Worm (Caenorhabditis elegans) whole organism, L3 larva: ENCODE data around the gene ZC404.15.

Experiments
- R02D3.7 ChIP-seq: fragments of 150-350 bp; optimal IDR thresholded peaks from 2 replicates; lab custom pipeline; 2014; ENCODE audit warnings: missing biosample characterization, missing genetic modification characterization
- ZK546.5 ChIP-seq: sonication (generic microtip); optimal IDR thresholded peaks from 2 replicates; lab custom pipeline; 2017; ENCODE audit warnings: missing biosample characterization, missing genetic modification characterization
- aly-2 ChIP-seq: fragments of 150-350 bp; optimal IDR thresholded peaks from 2 replicates; lab custom pipeline; 2014; ENCODE audit warnings: missing biosample characterization, missing genetic modification characterization
- ama-1 ChIP-seq: fragments of 150-350 bp; optimal IDR thresholded peaks from 2 replicates; lab custom pipeline; 2018
- ceh-16 ChIP-seq: sonication (generic microtip); optimal IDR thresholded peaks from 2 replicates; lab custom pipeline; 2017; ENCODE audit warnings: missing biosample characterization, missing genetic modification characterization
- ceh-28 ChIP-seq: fragments of 150-350 bp; optimal IDR thresholded peaks from 2 replicates; lab custom pipeline; 2014; ENCODE audit warnings: missing biosample characterization, missing genetic modification reagents, missing genetic modification characterization
- ceh-82 ChIP-seq: fragments of 150-350 bp; optimal IDR thresholded peaks from 2 replicates; lab custom pipeline; 2014; ENCODE audit warnings: missing biosample characterization, missing genetic modification characterization
- ceh-9 ChIP-seq: sonication (generic microtip); optimal IDR thresholded peaks from 2 replicates; lab custom pipeline; 2018; ENCODE audit warnings: missing biosample characterization, missing genetic modification characterization
- daf-12 ChIP-seq: fragments of 150-350 bp; optimal IDR thresholded peaks from 2 replicates; lab custom pipeline; 2014; ENCODE audit warnings: missing biosample characterization, missing genetic modification reagents, missing genetic modification characterization
- egl-27 ChIP-seq: sonication (generic microtip); optimal IDR thresholded peaks from 4 replicates; lab custom pipeline; 2017; ENCODE audit warnings: missing biosample characterization, missing genetic modification reagents, missing genetic modification characterization
- egl-5 ChIP-seq: fragments of 150-350 bp; optimal IDR thresholded peaks from 2 replicates; lab custom pipeline; 2017; ENCODE audit warnings: missing biosample characterization, missing genetic modification reagents, missing genetic modification characterization, inconsistent platforms
- elt-1 ChIP-seq: fragments of 150-350 bp; optimal IDR thresholded peaks from 2 replicates; lab custom pipeline; 2014; ENCODE audit warnings: missing biosample characterization, missing genetic modification characterization
- elt-2 ChIP-seq: sonication (generic microtip); optimal IDR thresholded peaks from 2 replicates; lab custom pipeline; 2016; ENCODE audit warnings: missing genetic modification reagents, mild to moderate bottlenecking, missing genetic modification characterization, missing compliant biosample characterization
- elt-3 ChIP-seq, 3 experiments: fragments of 150-350 bp in 1 of 3; sonication (generic microtip) in 2 of 3; optimal IDR thresholded peaks; 2 replicates in 2 of 3; 4 replicates in 1 of 3; lab custom pipeline; 2014 to 2017; ENCODE audit warnings: missing biosample characterization in 3 of 3, missing genetic modification characterization in 3 of 3
- eor-1 ChIP-seq, 2 experiments: fragments of 150-350 bp; optimal IDR thresholded peaks; 2 replicates each; lab custom pipeline; 2014 to 2018; ENCODE audit warnings: missing biosample characterization in 2 of 2, missing genetic modification characterization in 2 of 2
- fkh-10 ChIP-seq: sonication (generic microtip); optimal IDR thresholded peaks from 2 replicates; lab custom pipeline; 2017; ENCODE audit warnings: missing biosample characterization, missing genetic modification reagents, missing genetic modification characterization
- fkh-2 ChIP-seq: fragments of 150-350 bp; optimal IDR thresholded peaks from 2 replicates; lab custom pipeline; 2014; ENCODE audit warnings: missing biosample characterization, missing genetic modification reagents, missing genetic modification characterization
- fos-1 ChIP-seq: fragments of 150-350 bp; optimal IDR thresholded peaks from 2 replicates; lab custom pipeline; 2014; ENCODE audit warnings: missing biosample characterization, missing genetic modification characterization
- hmg-11 ChIP-seq: sonication (generic microtip); optimal IDR thresholded peaks from 2 replicates; lab custom pipeline; 2016; ENCODE audit warnings: missing genetic modification characterization, missing compliant biosample characterization
- jun-1 ChIP-seq: fragments of 150-350 bp; optimal IDR thresholded peaks from 2 replicates; lab custom pipeline; 2014; ENCODE audit warnings: missing biosample characterization, missing genetic modification reagents, missing genetic modification characterization
- lin-15B ChIP-seq: fragments of 150-350 bp; optimal IDR thresholded peaks from 2 replicates; lab custom pipeline; 2014; ENCODE audit warnings: missing biosample characterization, missing genetic modification characterization
- lin-39 ChIP-seq: fragments of 150-350 bp; optimal IDR thresholded peaks from 2 replicates; lab custom pipeline; 2018; ENCODE audit warnings: missing biosample characterization, missing genetic modification reagents, missing genetic modification characterization
- lsy-12 ChIP-seq: sonication (generic microtip); optimal IDR thresholded peaks from 2 replicates; lab custom pipeline; 2016; ENCODE audit warnings: mild to moderate bottlenecking, missing genetic modification characterization, missing compliant biosample characterization
- mdl-1 ChIP-seq: fragments of 150-350 bp; optimal IDR thresholded peaks from 2 replicates; lab custom pipeline; 2014; ENCODE audit warnings: missing biosample characterization, missing genetic modification characterization
- mml-1 ChIP-seq: fragments of 150-350 bp; sonication (generic microtip); optimal IDR thresholded peaks from 3 replicates; lab custom pipeline; 2014; ENCODE audit warnings: missing biosample characterization, missing genetic modification characterization
- nfya-1 ChIP-seq: sonication (generic microtip); optimal IDR thresholded peaks from 2 replicates; lab custom pipeline; 2017; ENCODE audit warnings: missing genetic modification characterization, mild to moderate bottlenecking, missing compliant biosample characterization, antibody characterized with exemption, moderate library complexity; ENCODE audit not compliant: insufficient read depth
- nhr-11 ChIP-seq: fragments of 150-350 bp; optimal IDR thresholded peaks from 2 replicates; lab custom pipeline; 2014; ENCODE audit warnings: missing biosample characterization, missing genetic modification characterization
- nhr-12 ChIP-seq: fragments of 150-350 bp; optimal IDR thresholded peaks from 2 replicates; lab custom pipeline; 2014; ENCODE audit warnings: missing biosample characterization, missing genetic modification characterization
- nhr-23 ChIP-seq: fragments of 150-350 bp; optimal IDR thresholded peaks from 2 replicates; lab custom pipeline; 2014; ENCODE audit warnings: missing biosample characterization, missing genetic modification reagents, missing genetic modification characterization
- nhr-237 ChIP-seq: fragments of 150-350 bp; optimal IDR thresholded peaks from 2 replicates; lab custom pipeline; 2014; ENCODE audit warnings: missing biosample characterization, missing genetic modification characterization
- nhr-25 ChIP-seq: sonication (generic microtip); optimal IDR thresholded peaks from 2 replicates; lab custom pipeline; 2017; ENCODE audit warnings: missing biosample characterization, missing genetic modification characterization
- nhr-28 ChIP-seq: fragments of 150-350 bp; optimal IDR thresholded peaks from 2 replicates; lab custom pipeline; 2014; ENCODE audit warnings: missing biosample characterization, missing genetic modification characterization
- nhr-43 ChIP-seq: sonication (generic microtip); optimal IDR thresholded peaks from 2 replicates; lab custom pipeline; 2016; ENCODE audit warnings: mild to moderate bottlenecking, missing genetic modification characterization, missing compliant biosample characterization; ENCODE audit not compliant: poor library complexity, severe bottlenecking
- nhr-67 ChIP-seq: fragments of 150-350 bp; optimal IDR thresholded peaks from 2 replicates; lab custom pipeline; 2014; ENCODE audit warnings: missing biosample characterization, missing genetic modification characterization
- nhr-76 ChIP-seq: fragments of 150-350 bp; sonication (generic microtip); optimal IDR thresholded peaks from 5 replicates; lab custom pipeline; 2014; ENCODE audit warnings: missing biosample characterization, missing genetic modification characterization
- nhr-77 ChIP-seq: fragments of 150-350 bp; optimal IDR thresholded peaks from 2 replicates; lab custom pipeline; 2014; ENCODE audit warnings: missing biosample characterization, missing genetic modification characterization
- pha-4 ChIP-seq: fragments of 150-350 bp; optimal IDR thresholded peaks from 2 replicates; lab custom pipeline; 2014; ENCODE audit warnings: missing biosample characterization, missing genetic modification reagents, missing genetic modification characterization
- pqm-1 ChIP-seq: fragments of 150-350 bp; optimal IDR thresholded peaks from 2 replicates; lab custom pipeline; 2017; ENCODE audit warnings: missing biosample characterization, missing genetic modification characterization, inconsistent platforms
- sea-2 ChIP-seq: fragments of 150-350 bp; sonication (generic microtip); optimal IDR thresholded peaks from 4 replicates; lab custom pipeline; 2014; ENCODE audit warnings: missing biosample characterization, missing genetic modification reagents, missing genetic modification characterization
- skn-1 ChIP-seq: fragments of 150-350 bp; optimal IDR thresholded peaks from 2 replicates; lab custom pipeline; 2014; ENCODE audit warnings: missing biosample characterization, missing genetic modification characterization
- snpc-4 ChIP-seq: fragments of 150-350 bp; optimal IDR thresholded peaks from 2 replicates; lab custom pipeline; 2014; ENCODE audit warnings: missing biosample characterization, missing genetic modification characterization
- tbx-2 ChIP-seq: sonication (generic microtip); optimal IDR thresholded peaks from 2 replicates; lab custom pipeline; 2016; ENCODE audit warnings: mild to moderate bottlenecking, missing genetic modification characterization, missing compliant biosample characterization
- unc-39 ChIP-seq: sonication (generic microtip); optimal IDR thresholded peaks from 4 replicates; lab custom pipeline; 2017; ENCODE audit warnings: missing biosample characterization, missing genetic modification characterization
- unc-62 ChIP-seq: fragments of 150-350 bp; sonication (generic microtip); optimal IDR thresholded peaks from 4 replicates; lab custom pipeline; 2014; ENCODE audit warnings: missing biosample characterization, missing genetic modification reagents, missing genetic modification characterization
- zag-1 ChIP-seq: fragments of 150-350 bp; optimal IDR thresholded peaks from 2 replicates; lab custom pipeline; 2014; ENCODE audit warnings: missing biosample characterization, missing genetic modification characterization
- ztf-11 ChIP-seq: fragments of 150-350 bp; optimal IDR thresholded peaks from 2 replicates; lab custom pipeline; 2014; ENCODE audit warnings: missing biosample characterization, missing genetic modification characterization
- ztf-4 ChIP-seq: fragments of 150-350 bp; optimal IDR thresholded peaks from 2 replicates; lab custom pipeline; 2014; ENCODE audit warnings: missing biosample characterization, missing genetic modification characterization

Gene ZC404.15

DNA sequence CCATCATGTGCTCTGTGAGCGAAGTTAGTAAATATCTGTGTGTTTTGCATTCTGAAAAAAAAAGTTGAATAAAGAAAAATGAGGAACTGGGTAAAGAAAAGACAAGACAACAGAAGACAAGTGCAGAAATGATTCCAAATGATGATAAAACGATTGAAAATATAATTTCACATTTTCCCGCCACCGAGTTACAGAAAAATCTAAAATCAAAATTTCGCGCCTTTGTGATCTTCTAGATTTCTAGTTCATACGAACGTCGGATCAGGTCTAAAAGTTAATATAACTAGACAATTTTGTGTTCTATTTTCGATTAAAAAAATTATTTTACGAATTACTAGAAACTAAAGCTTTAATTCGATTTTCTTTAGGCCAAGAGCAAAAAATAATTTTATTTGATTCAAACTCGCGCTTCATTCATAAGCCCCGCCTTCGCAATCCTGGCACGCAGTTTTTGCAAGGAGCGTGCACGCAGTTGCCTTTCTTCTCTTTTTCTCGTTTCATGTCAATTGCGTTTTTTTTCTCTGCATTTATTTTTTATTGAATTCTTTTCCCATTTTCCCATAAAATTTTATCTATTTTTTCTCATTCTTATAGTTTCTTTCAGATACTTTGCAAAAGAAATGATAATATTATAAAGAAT is 4.7 kb downstream of the ZC404.15 start, which contains the start of the genes spn-4 and spe-39:
TSS of gene spn-4 (minus strand) at position 51 of the 640 bp plus-strand sequence.
TSS of gene spe-39 (plus strand) at position 599 of the 640 bp plus-strand sequence.
- TF ChIP-seq nhr-67 (tag; lab: Kevin White, UChicago) (peak; percentile 28), aly-2 (tag; lab: Kevin White, UChicago) (no peak), snpc-4 (peak; percentile 47), sea-2 (no peak), ceh-16 (tag; lab: Kevin White, UChicago) (no peak), zag-1 (tag; lab: Kevin White, UChicago) (no peak), nhr-25 (tag; lab: Kevin White, UChicago) (peak; percentile 34), elt-3 (tag; optimal IDR thresholded peaks at IDR 0.05; lab: Kevin White, UChicago) (no peak), mml-1 (tag; lab: Kevin White, UChicago) (no peak), unc-62 (GFP tag; lab: Kevin White, UChicago) (no peak), egl-5 (peak; percentile 7), nhr-76 (tag; lab: Kevin White, UChicago) (peak; percentile 51), nhr-11 (no peak), elt-2 (tag; lab: Kevin White, UChicago) (peak; percentile 32), ceh-82 (tag; lab: Kevin White, UChicago) (no peak), tbx-2 (tag; lab: Kevin White, UChicago) (no peak), daf-12 (no peak), fkh-10 (no peak), elt-1 (tag; lab: Kevin White, UChicago) (peak; percentile 10), nhr-237 (no peak), ceh-9 (tag; lab: Kevin White, UChicago) (no peak), jun-1 (tag; lab: Kevin White, UChicago) (no peak), pqm-1 (tag; lab: Kevin White, UChicago) (peak; percentile 29), fkh-2 (tag; lab: Kevin White, UChicago) (no peak), pha-4 (tag; lab: Kevin White, UChicago) (no peak), mdl-1 (tag; lab: Kevin White, UChicago) (no peak), unc-39 (no peak), nhr-43 (tag; lab: Kevin White, UChicago) (peak; percentile 77), lin-15B (peak; percentile 55), lin-39 (peak; percentile 65), nhr-23 (peak; percentile 81), skn-1 (tag; lab: Kevin White, UChicago) (peak; percentile 53), ama-1 (lab: Kevin White, UChicago) (no peak), ztf-4 (tag; lab: Kevin White, UChicago) (no peak), nfya-1 (peak; percentile 83), fos-1 (tag; lab: Kevin White, UChicago) (no peak), ceh-28 (no peak), egl-27 (tag; lab: Kevin White, UChicago) (no peak), nhr-28 (tag; lab: Kevin White, UChicago) (no peak), nhr-12 (tag; lab: Kevin White, UChicago) (no peak), hmg-11 (tag; lab: Kevin White, UChicago) (peak; percentile 92), R02D3.7 (tag; lab: Kevin White, UChicago) (peak; percentile 66), lsy-12 (tag; lab: Kevin White, UChicago) (peak; percentile 10), nhr-77 (no peak), ZK546.5 (no peak), eor-1 (tag; optimal IDR thresholded peaks at IDR 0.05; lab: Kevin White, UChicago) (no peak), ztf-11 (tag; lab: Kevin White, UChicago) (no peak)
